Fruit fly (Drosophila melanogaster): ENCODE data around the gene CG13926.

CG13926 gene

DNA sequence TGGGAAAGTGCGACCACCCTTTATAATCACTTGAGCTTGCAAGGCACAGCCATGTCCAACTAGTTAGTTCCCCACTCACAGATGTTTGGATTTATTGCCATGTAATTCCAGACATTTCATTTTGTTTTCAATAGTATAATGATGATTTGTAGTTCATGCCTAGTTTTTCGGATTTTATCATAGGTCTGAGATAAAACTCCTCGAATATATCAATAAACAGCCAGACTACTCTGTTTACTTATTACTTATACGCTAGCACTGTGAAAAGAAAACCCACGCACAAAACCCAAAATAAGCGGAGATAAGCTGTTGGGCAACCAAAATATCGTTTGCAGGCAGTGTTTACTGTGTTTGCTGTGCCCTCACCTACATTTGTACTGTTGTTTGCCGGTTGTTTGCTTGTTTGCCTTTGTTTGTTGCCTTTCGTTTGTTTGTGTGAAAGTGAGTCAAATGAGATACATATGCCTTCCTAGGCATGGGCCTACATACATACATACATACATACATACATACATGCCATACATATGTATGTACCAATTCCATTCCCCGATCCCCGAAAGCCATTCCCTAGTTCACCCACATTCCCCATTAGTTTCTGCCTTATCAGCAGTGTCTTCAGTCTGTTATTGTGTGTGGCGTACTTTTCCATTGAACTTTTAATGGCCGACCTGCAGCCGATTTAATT lies 38.6 kb downstream of the CG13926 start (continued):
- TF ChIP-seq Elba2 (GFP tag; optimal IDR thresholded peaks at IDR 0.05), result no peak
- peak; percentile 88 for TF ChIP-seq CG2875 (GFP tag; optimal IDR thresholded peaks at IDR 0.05)
- TF ChIP-seq CG31388 (GFP tag; optimal IDR thresholded peaks at IDR 0.05), result no peak
- TF ChIP-seq nerfin-2 (GFP tag; IDR thresholded peaks at IDR 0.05; ENCODE audit: partially characterized antibody), result no peak
- TF ChIP-seq gcm (GFP tag; optimal IDR thresholded peaks at IDR 0.05), result peak; percentile 69
- TF ChIP-seq C15 (GFP tag; IDR thresholded peaks at IDR 0.05), result no peak
- peak; percentile 64 for TF ChIP-seq CoRest (tag; optimal IDR thresholded peaks at IDR 0.05)
- peak; percentile 44 for TF ChIP-seq wor (GFP tag; IDR thresholded peaks at IDR 0.05)
- peak; percentile 82 for TF ChIP-seq dmrt99B (tag; optimal IDR thresholded peaks at IDR 0.05)
- TF ChIP-seq CG15479 (GFP tag; optimal IDR thresholded peaks at IDR 0.05), result peak; percentile 80
- peak; percentile 57 for TF ChIP-seq ash1 (GFP tag; optimal IDR thresholded peaks at IDR 0.05)
- no peak for TF ChIP-seq prd (optimal IDR thresholded peaks at IDR 0.05)
- peak; percentile 50; the same call in 1 of the 3 replicates for TF ChIP-seq prd (GFP tag; IDR thresholded peaks at IDR 0.05)
- no peak for TF ChIP-seq sc (optimal IDR thresholded peaks at IDR 0.05)
- peak; percentile 77 for TF ChIP-seq sc (GFP tag; optimal IDR thresholded peaks at IDR 0.05)
- TF ChIP-seq CG2129 (GFP tag; IDR thresholded peaks at IDR 0.05; ENCODE audit: partially characterized antibody), result no peak
- TF ChIP-seq CG12155 (GFP tag; optimal IDR thresholded peaks at IDR 0.05), result peak; percentile 14
- TF ChIP-seq CG2199 (GFP tag; IDR thresholded peaks at IDR 0.05), result no peak
- peak; percentile 16; the same call in 1 of the 2 replicates for TF ChIP-seq Taf1 (GFP tag; IDR thresholded peaks at IDR 0.05)
- TF ChIP-seq Dfd (GFP tag; optimal IDR thresholded peaks at IDR 0.05), result no peak
- 0 out of 3 replicates have a peak, but pooled peaks have one; percentile 49 for TF ChIP-seq so (GFP tag; IDR thresholded peaks at IDR 0.05)
- 0 out of 2 replicates have a peak, but pooled peaks have one; percentile 24 for TF ChIP-seq ap (GFP tag; IDR thresholded peaks at IDR 0.05)
- TF ChIP-seq CG11093 (GFP tag; IDR thresholded peaks at IDR 0.05), result no peak; the same call in 2 of the 3 replicates
- TF ChIP-seq CG5180 (GFP tag; optimal IDR thresholded peaks at IDR 0.05), result peak; percentile 74
- TF ChIP-seq tll (GFP tag; optimal IDR thresholded peaks at IDR 0.05), result peak in 1 of 2 experiments; percentile 87
- peak; percentile 37 for TF ChIP-seq Ets97D (GFP tag; optimal IDR thresholded peaks at IDR 0.05)
- TF ChIP-seq chn (GFP tag; optimal IDR thresholded peaks at IDR 0.05), result peak; percentile 50
- no peak for TF ChIP-seq HmgD (GFP tag; optimal IDR thresholded peaks at IDR 0.05)
- TF ChIP-seq NfI (GFP tag; optimal IDR thresholded peaks at IDR 0.05), result peak; percentile 47
- 0 out of 2 replicates have a peak, but pooled peaks have one; percentile 11 for TF ChIP-seq CG6272 (GFP tag; IDR thresholded peaks at IDR 0.05)
- peak; percentile 88 for TF ChIP-seq CG33557 (GFP tag; optimal IDR thresholded peaks at IDR 0.05)
- TF ChIP-seq usp (GFP tag; optimal IDR thresholded peaks at IDR 0.05), result no peak
- no peak for TF ChIP-seq hbn (GFP tag; IDR thresholded peaks at IDR 0.05; ENCODE audit: partially characterized antibody)
- TF ChIP-seq sug (tag; optimal IDR thresholded peaks at IDR 0.05), result peak; percentile 58
- peak; percentile 63 for TF ChIP-seq mirr (GFP tag; optimal IDR thresholded peaks at IDR 0.05)
- peak; percentile 64 for TF ChIP-seq CG4360 (GFP tag; IDR thresholded peaks at IDR 0.05)
- no peak for TF ChIP-seq CG13287 (GFP tag; IDR thresholded peaks at IDR 0.05; ENCODE audit: partially characterized antibody)
- TF ChIP-seq nerfin-1 (tag; optimal IDR thresholded peaks at IDR 0.05), result peak; percentile 76
- no peak for TF ChIP-seq CG11456 (GFP tag; IDR thresholded peaks at IDR 0.05)
- TF ChIP-seq ase (GFP tag; IDR thresholded peaks at IDR 0.05), result 0 out of 3 replicates have a peak, but pooled peaks have one; percentile 26
- TF ChIP-seq CG14710 (tag; optimal IDR thresholded peaks at IDR 0.05), result peak; percentile 79
- peak; percentile 7; the same call in 1 of the 2 replicates for TF ChIP-seq seq (GFP tag; IDR thresholded peaks at IDR 0.05)
- peak; percentile 59 for TF ChIP-seq HLH3B (GFP tag; IDR thresholded peaks at IDR 0.05)
- no peak for TF ChIP-seq zf30C (GFP tag; optimal IDR thresholded peaks at IDR 0.05)
- TF ChIP-seq HLH4C (GFP tag; IDR thresholded peaks at IDR 0.05; ENCODE audit: partially characterized antibody), result no peak
- peak; percentile 29 for TF ChIP-seq Hey (tag; optimal IDR thresholded peaks at IDR 0.05)
- TF ChIP-seq btn (GFP tag; optimal IDR thresholded peaks at IDR 0.05), result peak; percentile 60
- peak; percentile 52 for TF ChIP-seq H2.0 (GFP tag; IDR thresholded peaks at IDR 0.05)
- peak; percentile 79 for TF ChIP-seq abd-A (tag; optimal IDR thresholded peaks at IDR 0.05)
